Fruit fly (Drosophila melanogaster) whole organism, embryonic: ENCODE results near the gene nxf2.

Experiments
- Bteb2 ChIP-seq: fragments of 200-800 bp; sonication (Bioruptor generic); optimal IDR thresholded peaks from 2 replicates; lab custom pipeline; 2016; ENCODE audit warnings: missing biosample characterization, missing genetic modification characterization
- CG10147 ChIP-seq: fragments of 200-800 bp; sonication (Bioruptor generic); optimal IDR thresholded peaks from 2 replicates; lab custom pipeline; 2019; ENCODE audit warnings: missing biosample characterization, mild to moderate bottlenecking, missing genetic modification characterization, moderate library complexity
- CG11247 ChIP-seq: fragments of 200-800 bp; sonication (Bioruptor generic); IDR thresholded peaks from 2 replicates; pipeline ENCODE4 v1.3.6; 2022; ENCODE audit warnings: missing biosample characterization, missing genetic modification characterization
- CG13775 ChIP-seq: fragments of 200-800 bp; sonication (Bioruptor generic); optimal IDR thresholded peaks from 3 replicates; lab custom pipeline; 2017; ENCODE audit warnings: missing biosample characterization, mild to moderate bottlenecking, missing genetic modification characterization
- CG14014 ChIP-seq: fragments of 200-800 bp; sonication (Bioruptor generic); IDR thresholded peaks from 2 replicates; pipeline ENCODE4 v1.3.6; 2022; ENCODE audit warnings: missing biosample characterization, missing genetic modification characterization
- CG14860 ChIP-seq: fragments of 200-800 bp; sonication (Bioruptor generic); IDR thresholded peaks from 3 replicates; pipeline ENCODE4 v1.3.6; 2022; ENCODE audit warnings: missing biosample characterization, missing genetic modification characterization; ENCODE audit not compliant: partially characterized antibody
- CG15073 ChIP-seq: fragments of 200-800 bp; sonication (Bioruptor generic); optimal IDR thresholded peaks from 2 replicates; lab custom pipeline; 2016; ENCODE audit warnings: missing biosample characterization, missing genetic modification characterization
- CG15269 ChIP-seq: fragments of 200-800 bp; sonication (Bioruptor generic); optimal IDR thresholded peaks from 2 replicates; lab custom pipeline; 2018; ENCODE audit warnings: missing biosample characterization, mild to moderate bottlenecking, missing genetic modification characterization, moderate library complexity
- CG1647 ChIP-seq: fragments of 200-800 bp; sonication (Bioruptor generic); optimal IDR thresholded peaks from 3 replicates; lab custom pipeline; 2016; ENCODE audit warnings: missing biosample characterization, missing genetic modification characterization
- CG17186 ChIP-seq: fragments of 200-800 bp; sonication (Bioruptor generic); optimal IDR thresholded peaks from 3 replicates; lab custom pipeline; 2017; ENCODE audit warnings: missing biosample characterization, missing genetic modification reagents, missing genetic modification characterization
- CG18599 ChIP-seq: fragments of 200-800 bp; sonication (Bioruptor generic); optimal IDR thresholded peaks from 3 replicates; lab custom pipeline; 2017; ENCODE audit warnings: missing biosample characterization, missing genetic modification characterization, mild to moderate bottlenecking, moderate library complexity, missing genetic modification reagents
- CG2199 ChIP-seq: fragments of 200-800 bp; sonication (Bioruptor generic); IDR thresholded peaks from 3 replicates; pipeline ENCODE4 v1.3.6; 2022; ENCODE audit warnings: missing biosample characterization, missing genetic modification characterization
- CG30403 ChIP-seq: fragments of 200-800 bp; sonication (Bioruptor generic); optimal IDR thresholded peaks from 3 replicates; lab custom pipeline; 2016; ENCODE audit warnings: missing biosample characterization, missing genetic modification characterization
- CG34224 ChIP-seq: fragments of 200-800 bp; sonication (Bioruptor generic); IDR thresholded peaks from 3 replicates; pipeline ENCODE4 v1.3.6; 2022; ENCODE audit warnings: missing biosample characterization, missing genetic modification characterization; ENCODE audit not compliant: partially characterized antibody
- CG4617 ChIP-seq: fragments of 200-800 bp; sonication (Bioruptor generic); optimal IDR thresholded peaks from 3 replicates; lab custom pipeline; 2016; ENCODE audit warnings: missing biosample characterization, missing genetic modification characterization, borderline replicate concordance
- CG8089 ChIP-seq: fragments of 200-800 bp; sonication (Bioruptor generic); optimal IDR thresholded peaks from 3 replicates; lab custom pipeline; 2016; ENCODE audit warnings: missing biosample characterization, missing genetic modification characterization
- CkIIα-i1 ChIP-seq: fragments of 200-800 bp; sonication (Bioruptor generic); IDR thresholded peaks from 2 replicates; pipeline ENCODE4 v1.3.6; 2022; ENCODE audit warnings: missing biosample characterization, missing genetic modification characterization
- D19A ChIP-seq: fragments of 200-800 bp; optimal IDR thresholded peaks from 3 replicates; lab custom pipeline; 2019; ENCODE audit warnings: missing biosample characterization, mild to moderate bottlenecking, missing genetic modification characterization, moderate library complexity
- E2f1 ChIP-seq: fragments of 200-800 bp; sonication (Bioruptor generic); IDR thresholded peaks from 2 replicates; pipeline ENCODE4 v1.3.6; 2022; ENCODE audit warnings: missing biosample characterization, missing genetic modification characterization
- HHEX ChIP-seq: fragments of 200-800 bp; sonication (Bioruptor generic); optimal IDR thresholded peaks from 3 replicates; lab custom pipeline; 2017; ENCODE audit warnings: missing biosample characterization, mild to moderate bottlenecking, missing genetic modification characterization, missing genetic modification reagents
- HLHmδ ChIP-seq: fragments of 200-800 bp; sonication (Bioruptor generic); optimal IDR thresholded peaks from 2 replicates; lab custom pipeline; 2018; ENCODE audit warnings: missing biosample characterization, mild to moderate bottlenecking, missing genetic modification characterization, moderate library complexity
- Hmr ChIP-seq: fragments of 200-800 bp; sonication (Bioruptor generic); optimal IDR thresholded peaks from 3 replicates; lab custom pipeline; 2017; ENCODE audit warnings: mild to moderate bottlenecking, missing biosample characterization, missing genetic modification reagents, missing genetic modification characterization
- Hmx ChIP-seq: fragments of 200-800 bp; sonication (Bioruptor generic); optimal IDR thresholded peaks from 2 replicates; lab custom pipeline; 2016; ENCODE audit warnings: missing biosample characterization, missing genetic modification characterization
- Myb ChIP-seq: fragments of 200-800 bp; sonication (Bioruptor generic); optimal IDR thresholded peaks from 2 replicates; lab custom pipeline; 2016; ENCODE audit warnings: missing biosample characterization, missing genetic modification characterization
- NC2β ChIP-seq: fragments of 200-800 bp; sonication (Bioruptor generic); optimal IDR thresholded peaks from 2 replicates; lab custom pipeline; 2016; ENCODE audit warnings: missing biosample characterization, missing genetic modification characterization
- Oaz ChIP-seq: fragments of 200-800 bp; sonication (Bioruptor generic); IDR thresholded peaks from 2 replicates; pipeline ENCODE4 v1.3.6; 2022; ENCODE audit warnings: missing biosample characterization, missing genetic modification characterization
- Ptx1 ChIP-seq: fragments of 200-800 bp; sonication (Bioruptor generic); IDR thresholded peaks from 2 replicates; pipeline ENCODE4 v1.3.6; 2022; ENCODE audit warnings: missing biosample characterization, missing genetic modification characterization
- Six4 ChIP-seq: fragments of 200-800 bp; sonication (Bioruptor generic); optimal IDR thresholded peaks from 2 replicates; lab custom pipeline; 2016; ENCODE audit warnings: missing biosample characterization, missing genetic modification characterization
- Spps ChIP-seq: fragments of 200-800 bp; sonication (Bioruptor generic); optimal IDR thresholded peaks from 2 replicates; lab custom pipeline; 2018; ENCODE audit warnings: missing biosample characterization, mild to moderate bottlenecking, missing genetic modification characterization
- ara ChIP-seq: fragments of 200-800 bp; sonication (Bioruptor generic); IDR thresholded peaks from 2 replicates; pipeline ENCODE4 v1.3.6; 2022; ENCODE audit warnings: missing biosample characterization, missing genetic modification characterization
- ase ChIP-seq: fragments of 200-800 bp; sonication (Bioruptor generic); IDR thresholded peaks from 3 replicates; pipeline ENCODE4 v1.3.6; 2022; ENCODE audit warnings: missing biosample characterization, missing genetic modification characterization
- az2 ChIP-seq: fragments of 200-800 bp; sonication (Bioruptor generic); optimal IDR thresholded peaks from 3 replicates; lab custom pipeline; 2016; ENCODE audit warnings: missing biosample characterization, missing genetic modification characterization
- bigmax ChIP-seq: fragments of 200-800 bp; sonication (Bioruptor generic); optimal IDR thresholded peaks from 2 replicates; lab custom pipeline; 2018; ENCODE audit warnings: missing biosample characterization, mild to moderate bottlenecking, missing genetic modification characterization
- dimm ChIP-seq: fragments of 200-800 bp; sonication (Bioruptor generic); IDR thresholded peaks from 2 replicates; pipeline ENCODE4 v1.3.6; 2022; ENCODE audit warnings: missing biosample characterization, missing genetic modification characterization
- eyg ChIP-seq: fragments of 200-800 bp; sonication (Bioruptor generic); optimal IDR thresholded peaks from 3 replicates; lab custom pipeline; 2016; ENCODE audit warnings: missing biosample characterization, missing genetic modification characterization
- gce ChIP-seq: fragments of 200-800 bp; sonication (Bioruptor generic); IDR thresholded peaks from 3 replicates; pipeline ENCODE4 v1.3.6; 2022; ENCODE audit warnings: missing biosample characterization, missing genetic modification characterization
- gem ChIP-seq: fragments of 200-800 bp; sonication (Bioruptor generic); optimal IDR thresholded peaks from 2 replicates; lab custom pipeline; 2019; ENCODE audit warnings: missing biosample characterization, mild to moderate bottlenecking, missing genetic modification characterization, moderate library complexity
- grau ChIP-seq: fragments of 200-800 bp; optimal IDR thresholded peaks from 3 replicates; lab custom pipeline; 2019; ENCODE audit warnings: missing biosample characterization, mild to moderate bottlenecking, missing genetic modification characterization, moderate library complexity
- grn ChIP-seq: fragments of 200-800 bp; sonication (Bioruptor generic); optimal IDR thresholded peaks from 3 replicates; lab custom pipeline; 2017; ENCODE audit warnings: missing biosample characterization, missing genetic modification characterization
- her ChIP-seq: fragments of 200-800 bp; sonication (Bioruptor generic); optimal IDR thresholded peaks from 2 replicates; lab custom pipeline; 2016; ENCODE audit warnings: missing biosample characterization, missing genetic modification characterization
- hth ChIP-seq: fragments of >200 bp; optimal IDR thresholded peaks from 2 replicates; lab custom pipeline; 2017; ENCODE audit warnings: inconsistent platforms
- jigr1 ChIP-seq: fragments of 200-800 bp; sonication (Bioruptor generic); IDR thresholded peaks from 3 replicates; pipeline ENCODE4 v1.3.6; 2022; ENCODE audit warnings: missing biosample characterization, missing genetic modification characterization
- lilli ChIP-seq: fragments of 200-800 bp; sonication (Bioruptor generic); optimal IDR thresholded peaks from 3 replicates; lab custom pipeline; 2016; ENCODE audit warnings: missing biosample characterization, missing genetic modification characterization
- lov ChIP-seq, 2 experiments: fragments of 200-800 bp in 1 of 2; fragments of >200 bp in 1 of 2; sonication (Bioruptor generic) in 1 of 2; IDR thresholded peaks in 1 of 2; optimal IDR thresholded peaks in 1 of 2; 2 replicates in 1 of 2; 3 replicates in 1 of 2; pipeline versions ENCODE4 v1.3.6 to Lab custom; 2017 to 2022; ENCODE audit warnings: missing biosample characterization in 1 of 2, missing genetic modification characterization in 1 of 2
- nerfin-1 ChIP-seq: fragments of 200-800 bp; sonication (Bioruptor generic); optimal IDR thresholded peaks from 3 replicates; lab custom pipeline; 2019; ENCODE audit warnings: missing biosample characterization, mild to moderate bottlenecking, missing genetic modification characterization, moderate library complexity
- sens ChIP-seq: fragments of 200-800 bp; sonication (Bioruptor generic); peaks from one replicate; lab custom pipeline; 2016; ENCODE audit warnings: missing biosample characterization, missing genetic modification characterization
- sisA ChIP-seq: fragments of 200-800 bp; sonication (Bioruptor generic); IDR thresholded peaks from 2 replicates; pipeline ENCODE4 v1.3.6; 2022; ENCODE audit warnings: missing biosample characterization, missing genetic modification characterization
- sna ChIP-seq: fragments of 200-800 bp; sonication (Bioruptor generic); IDR thresholded peaks from 2 replicates; pipeline ENCODE4 v1.3.6; 2022; ENCODE audit warnings: missing biosample characterization, missing genetic modification characterization; ENCODE audit not compliant: partially characterized antibody
- tap ChIP-seq: fragments of 200-800 bp; optimal IDR thresholded peaks from 3 replicates; lab custom pipeline; 2019; ENCODE audit warnings: missing biosample characterization, mild to moderate bottlenecking, missing genetic modification characterization, moderate library complexity
- twi ChIP-seq: fragments of 200-800 bp; optimal IDR thresholded peaks from 2 replicates; lab custom pipeline; 2019; ENCODE audit warnings: missing biosample characterization, mild to moderate bottlenecking, missing genetic modification characterization, moderate library complexity
- zen2 ChIP-seq: fragments of 200-800 bp; sonication (Bioruptor generic); IDR thresholded peaks from 3 replicates; pipeline ENCODE4 v1.3.6; 2022; ENCODE audit warnings: missing biosample characterization, missing genetic modification characterization; ENCODE audit not compliant: partially characterized antibody

The nxf2 gene

DNA sequence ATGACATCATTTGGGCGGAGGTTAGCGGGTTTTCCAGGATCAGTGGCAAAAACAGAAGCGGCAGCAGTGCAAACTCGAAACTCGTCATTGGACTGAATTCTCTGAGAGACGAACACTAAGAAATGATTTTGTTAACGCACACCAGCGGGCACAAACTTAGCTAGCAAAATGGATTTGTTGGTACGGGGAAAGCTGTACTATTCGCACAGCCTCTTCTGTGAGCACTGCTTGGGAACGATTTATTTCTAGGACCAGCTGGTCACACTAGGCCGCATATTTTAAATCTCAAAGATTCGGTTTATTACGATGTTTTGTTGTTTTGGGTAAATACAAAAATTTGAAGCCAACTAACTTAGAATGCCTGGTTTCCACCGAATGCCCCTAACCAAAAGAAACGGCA is 29.0 kb upstream of the nxf2 start, which contains the start of gene CG4098 (continued):
- TF ChIP-seq twi (no peak), Hmr (GFP tag; lab: Kevin White, UChicago) (peak; percentile 52), CG30403 (GFP tag; lab: Kevin White, UChicago) (peak; percentile 64), Bteb2 (GFP tag; lab: Kevin White, UChicago) (no peak), lilli (peak; percentile 84), grn (no peak), CG18599 (GFP tag; lab: Kevin White, UChicago) (peak; percentile 65), Oaz (GFP tag; lab: Robert Waterston, UW) (no peak), NC2β (peak; percentile 44), sens (GFP tag; lab: Kevin White, UChicago) (peak; percentile 83), sna (GFP tag; lab: Robert Waterston, UW) (no peak), jigr1 (GFP tag; lab: Robert Waterston, UW) (no peak), CG10147 (GFP tag; lab: Kevin White, UChicago) (peak; percentile 13), gce (GFP tag; lab: Robert Waterston, UW) (0 out of 3 replicates have a peak, but pooled peaks have one; percentile 64), CG14014 (GFP tag; lab: Robert Waterston, UW) (peak; percentile 81), CG14860 (GFP tag; lab: Robert Waterston, UW) (no peak), CkIIα-i1 (GFP tag; lab: Robert Waterston, UW) (no peak), CG2199 (GFP tag; lab: Robert Waterston, UW) (peak; percentile 77; the same call in 2 of the 3 replicates), tap (peak; percentile 18), ase (GFP tag; lab: Robert Waterston, UW) (peak; percentile 53; the same call in 2 of the 3 replicates), gem (tag; lab: Kevin White, UChicago) (peak; percentile 48), lov (optimal IDR thresholded peaks at IDR 0.05; lab: Kevin White, UChicago) (no peak), lov (GFP tag; IDR thresholded peaks at IDR 0.05; lab: Robert Waterston, UW) (0 out of 3 replicates have a peak, but pooled peaks have one; percentile 9), D19A (tag; lab: Kevin White, UChicago) (no peak), CG4617 (peak; percentile 71), HHEX (GFP tag; lab: Kevin White, UChicago) (peak; percentile 13), bigmax (GFP tag; lab: Kevin White, UChicago) (no peak), CG13775 (GFP tag; lab: Kevin White, UChicago) (peak; percentile 41), CG11247 (peak; percentile 64), eyg (GFP tag; lab: Kevin White, UChicago) (peak; percentile 19), E2f1 (GFP tag; lab: Robert Waterston, UW) (peak; percentile 52; the same call in 1 of the 2 replicates), CG15073 (GFP tag; lab: Kevin White, UChicago) (no peak), Spps (tag; lab: Kevin White, UChicago) (no peak), CG8089 (GFP tag; lab: Kevin White, UChicago) (no peak), nerfin-1 (tag; lab: Kevin White, UChicago) (no peak), Six4 (no peak), zen2 (GFP tag; lab: Robert Waterston, UW) (no peak), sisA (GFP tag; lab: Robert Waterston, UW) (peak; percentile 65), HLHmδ (GFP tag; lab: Kevin White, UChicago) (no peak), CG34224 (GFP tag; lab: Robert Waterston, UW) (no peak), CG17186 (GFP tag; lab: Kevin White, UChicago) (no peak), grau (peak; percentile 59), Ptx1 (peak; percentile 79), Myb (GFP tag; lab: Kevin White, UChicago) (peak; percentile 61), dimm (no peak), az2 (peak; percentile 61), Hmx (GFP tag; lab: Kevin White, UChicago) (no peak), her (GFP tag; lab: Kevin White, UChicago) (peak; percentile 71), CG15269 (tag; lab: Kevin White, UChicago) (peak; percentile 58), CG1647 (GFP tag; lab: Kevin White, UChicago) (peak; percentile 44), hth (lab: Kevin White, UChicago) (no peak), ara (GFP tag; lab: Robert Waterston, UW) (no peak; the same call in 1 of the 2 replicates)
